ENCODE assay signal across 1 fruit fly cellular context in the genomic region with DNA sequence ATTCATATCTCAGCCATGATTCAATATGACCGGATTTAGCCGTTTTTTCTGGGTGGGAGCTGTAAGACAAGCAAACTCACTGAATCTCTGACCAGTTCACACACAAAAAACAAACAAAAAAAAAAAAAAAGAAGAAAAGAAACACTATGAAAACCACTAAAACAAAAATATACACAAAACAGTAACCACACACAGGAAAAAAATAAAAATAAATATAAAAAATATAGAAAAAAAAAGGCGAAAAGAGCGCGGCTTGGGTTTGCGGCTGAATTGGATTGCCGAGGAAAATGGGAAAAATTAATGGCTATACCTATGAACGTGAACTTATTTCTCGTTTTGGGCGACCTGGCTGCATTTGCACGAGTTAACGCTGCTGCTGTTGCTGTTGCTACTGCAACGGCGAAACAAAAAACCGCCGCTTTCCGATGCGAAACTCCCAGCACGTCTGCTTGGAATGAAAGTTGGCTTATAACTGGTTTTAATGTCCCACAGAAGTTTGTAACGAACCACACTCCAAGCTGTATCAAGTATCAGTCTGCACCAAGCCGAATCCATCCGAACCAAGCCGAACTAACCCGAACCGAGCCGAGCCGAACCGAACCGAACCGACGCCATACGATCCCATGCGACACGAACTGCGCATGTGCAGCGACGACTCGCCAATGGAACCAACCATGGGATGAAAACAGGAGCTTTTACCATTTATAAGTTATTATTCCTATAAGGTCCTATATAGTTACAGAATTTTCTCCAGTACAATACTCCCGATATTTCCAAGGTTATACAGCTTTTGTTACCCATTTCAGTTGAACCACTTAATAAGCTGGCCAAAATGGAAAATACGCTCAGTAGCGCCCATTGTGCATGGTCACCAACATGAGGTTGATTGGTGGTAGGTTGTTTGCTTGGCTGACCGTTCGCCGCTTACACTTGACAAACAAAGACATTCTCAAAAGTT.
TF ChIP-seq lines count a peak whose summit lies in the region.

Gene fw, minus strand, starts transcription at position 478 of the 958 bp plus-strand sequence.

TF ChIP-seq in whole organism, embryonic, 481 proteins besides CTCF, POLR2A, EP300 and RAD21 (continued from another document and continues in another):
- TF ChIP-seq Dll (GFP tag; IDR thresholded peaks at IDR 0.05; lab: Robert Waterston, UW; ENCODE audit: partially characterized antibody) = 0 out of 4 replicates have a peak, but pooled peaks have one; percentile 19
- TF ChIP-seq da (GFP tag; optimal IDR thresholded peaks at IDR 0.05; lab: Kevin White, UChicago) = no peak
- TF ChIP-seq tup (GFP tag; optimal IDR thresholded peaks at IDR 0.05; lab: Kevin White, UChicago) = no peak
- TF ChIP-seq CG3163 (GFP tag; optimal IDR thresholded peaks at IDR 0.05; lab: Kevin White, UChicago) = peak; percentile 5
- no peak for TF ChIP-seq pfk (GFP tag; optimal IDR thresholded peaks at IDR 0.05; lab: Kevin White, UChicago)
- TF ChIP-seq fru (optimal IDR thresholded peaks at IDR 0.05; lab: Kevin White, UChicago) = no peak
- peak; percentile 31; the same call in 1 of the 2 replicates for TF ChIP-seq CG10366 (GFP tag; IDR thresholded peaks at IDR 0.05; lab: Robert Waterston, UW)
- TF ChIP-seq D (optimal IDR thresholded peaks at IDR 0.05; lab: Kevin White, UChicago) = no peak
- TF ChIP-seq D (GFP tag; optimal IDR thresholded peaks at IDR 0.05; lab: Kevin White, UChicago) = peak; percentile 37
- TF ChIP-seq CG6791 (GFP tag; IDR thresholded peaks at IDR 0.05; lab: Robert Waterston, UW; ENCODE audit: partially characterized antibody) = no peak
- peak; percentile 31; the same call in 1 of the 2 replicates for TF ChIP-seq esg (GFP tag; conservative IDR thresholded peaks at IDR 0.05; lab: Robert Waterston, UW)
- peak; percentile 77 for TF ChIP-seq CG12769 (tag; optimal IDR thresholded peaks at IDR 0.05; lab: Kevin White, UChicago)
- TF ChIP-seq cwo (GFP tag; optimal IDR thresholded peaks at IDR 0.05; lab: Kevin White, UChicago) = peak; percentile 16
- TF ChIP-seq CG8290 (GFP tag; optimal IDR thresholded peaks at IDR 0.05; lab: Kevin White, UChicago) = peak; percentile 31
- peak in 1 of 2 experiments; percentile 35 for TF ChIP-seq CG8290 (tag; optimal IDR thresholded peaks at IDR 0.05; lab: Kevin White, UChicago)
- no peak for TF ChIP-seq bowl (GFP tag; IDR thresholded peaks at IDR 0.05; lab: Robert Waterston, UW)
- TF ChIP-seq jigr1 (GFP tag; IDR thresholded peaks at IDR 0.05; lab: Robert Waterston, UW) = 0 out of 3 replicates have a peak, but pooled peaks have one; percentile 26
- peak; percentile 25 for TF ChIP-seq CG2712 (tag; optimal IDR thresholded peaks at IDR 0.05; lab: Kevin White, UChicago)
- TF ChIP-seq CG13296 (GFP tag; optimal IDR thresholded peaks at IDR 0.05; lab: Kevin White, UChicago) = no peak
- TF ChIP-seq CG18262 (tag; optimal IDR thresholded peaks at IDR 0.05; lab: Kevin White, UChicago) = no peak
- no peak for TF ChIP-seq CG11696 (GFP tag; IDR thresholded peaks at IDR 0.05; lab: Robert Waterston, UW)
- no peak for TF ChIP-seq Atf6 (GFP tag; IDR thresholded peaks at IDR 0.05; lab: Robert Waterston, UW)
- no peak for TF ChIP-seq pzg (GFP tag; optimal IDR thresholded peaks at IDR 0.05; lab: Kevin White, UChicago)
- 0 out of 2 replicates have a peak, but pooled peaks have one; percentile 21 for TF ChIP-seq bbx (GFP tag; IDR thresholded peaks at IDR 0.05; lab: Robert Waterston, UW; ENCODE audit: partially characterized antibody)
- TF ChIP-seq CG6683 (GFP tag; optimal IDR thresholded peaks at IDR 0.05; lab: Kevin White, UChicago) = no peak
- TF ChIP-seq Hsf (GFP tag; optimal IDR thresholded peaks at IDR 0.05; lab: Kevin White, UChicago) = peak; percentile 28
- no peak for TF ChIP-seq Oaz (GFP tag; IDR thresholded peaks at IDR 0.05; lab: Robert Waterston, UW)
- 0 out of 3 replicates have a peak, but pooled peaks have one; percentile 43 for TF ChIP-seq CG11695 (GFP tag; IDR thresholded peaks at IDR 0.05; lab: Robert Waterston, UW)
- TF ChIP-seq trh (GFP tag; optimal IDR thresholded peaks at IDR 0.05; lab: Kevin White, UChicago) = no peak
- TF ChIP-seq lilli (GFP tag; optimal IDR thresholded peaks at IDR 0.05; lab: Kevin White, UChicago) = peak; percentile 51
- TF ChIP-seq Abd-B (GFP tag; optimal IDR thresholded peaks at IDR 0.05; lab: Kevin White, UChicago) = no peak
- TF ChIP-seq gt (GFP tag; IDR thresholded peaks at IDR 0.05; lab: Robert Waterston, UW) = no peak
- TF ChIP-seq br (optimal IDR thresholded peaks at IDR 0.05; lab: Kevin White, UChicago) = no peak
- TF ChIP-seq tll (GFP tag; optimal IDR thresholded peaks at IDR 0.05; lab: Kevin White, UChicago) = no peak
- peak; percentile 20; the same call in 1 of the 2 replicates for TF ChIP-seq Awh (GFP tag; IDR thresholded peaks at IDR 0.05; lab: Robert Waterston, UW)
- TF ChIP-seq Blimp-1 (GFP tag; optimal IDR thresholded peaks at IDR 0.05; lab: Kevin White, UChicago) = peak; percentile 14
- TF ChIP-seq yki (optimal IDR thresholded peaks at IDR 0.05; lab: Kevin White, UChicago) = no peak
- TF ChIP-seq knrl (GFP tag; IDR thresholded peaks at IDR 0.05; lab: Robert Waterston, UW; ENCODE audit: partially characterized antibody) = no peak
- TF ChIP-seq peb (GFP tag; IDR thresholded peaks at IDR 0.05; lab: Robert Waterston, UW) = 0 out of 2 replicates have a peak, but pooled peaks have one; percentile 38
- peak; percentile 56; the same call in 1 of the 3 replicates for TF ChIP-seq Mrtf (GFP tag; IDR thresholded peaks at IDR 0.05; lab: Robert Waterston, UW)
- TF ChIP-seq CG34376 (GFP tag; optimal IDR thresholded peaks at IDR 0.05; lab: Kevin White, UChicago) = no peak
- TF ChIP-seq Myb (GFP tag; optimal IDR thresholded peaks at IDR 0.05; lab: Kevin White, UChicago) = no peak
- peak; percentile 90 for TF ChIP-seq Med (GFP tag; lab: Kevin White, UChicago)
- no peak for TF ChIP-seq CG4730 (GFP tag; IDR thresholded peaks at IDR 0.05; lab: Robert Waterston, UW)
- no peak for TF ChIP-seq CG12299 (tag; optimal IDR thresholded peaks at IDR 0.05; lab: Kevin White, UChicago)
- peak; percentile 24 for TF ChIP-seq CG13123 (GFP tag; optimal IDR thresholded peaks at IDR 0.05; lab: Kevin White, UChicago)
- TF ChIP-seq rib (GFP tag; IDR thresholded peaks at IDR 0.05; lab: Robert Waterston, UW) = peak; percentile 27; the same call in 1 of the 2 replicates
- peak; percentile 21 for TF ChIP-seq CG12744 (GFP tag; optimal IDR thresholded peaks at IDR 0.05; lab: Kevin White, UChicago)
- no peak for TF ChIP-seq usp (GFP tag; optimal IDR thresholded peaks at IDR 0.05; lab: Kevin White, UChicago)
- no peak for TF ChIP-seq pb (GFP tag; optimal IDR thresholded peaks at IDR 0.05; lab: Kevin White, UChicago)
- no peak for TF ChIP-seq CG7357 (GFP tag; IDR thresholded peaks at IDR 0.05; lab: Robert Waterston, UW)
- TF ChIP-seq CG7928 (GFP tag; optimal IDR thresholded peaks at IDR 0.05; lab: Kevin White, UChicago) = no peak
- no peak for TF ChIP-seq pros (GFP tag; optimal IDR thresholded peaks at IDR 0.05; lab: Kevin White, UChicago)
- TF ChIP-seq CG17829 (tag; optimal IDR thresholded peaks at IDR 0.05; lab: Kevin White, UChicago) = peak; percentile 22
- no peak for TF ChIP-seq lov (optimal IDR thresholded peaks at IDR 0.05; lab: Kevin White, UChicago)
- no peak for TF ChIP-seq lov (GFP tag; IDR thresholded peaks at IDR 0.05; lab: Robert Waterston, UW)
- peak in 1 of 2 experiments; percentile 26 for TF ChIP-seq chif (GFP tag; optimal IDR thresholded peaks at IDR 0.05; lab: Kevin White, UChicago)
- TF ChIP-seq vnd (GFP tag; IDR thresholded peaks at IDR 0.05; lab: Robert Waterston, UW; ENCODE audit: partially characterized antibody) = no peak
- TF ChIP-seq CG4404 (GFP tag; IDR thresholded peaks at IDR 0.05; lab: Robert Waterston, UW) = no peak
- TF ChIP-seq CG2875 (GFP tag; optimal IDR thresholded peaks at IDR 0.05; lab: Kevin White, UChicago) = peak; percentile 24
- peak; percentile 15; the same call in 1 of the 3 replicates for TF ChIP-seq B-H1 (GFP tag; IDR thresholded peaks at IDR 0.05; lab: Robert Waterston, UW)
- TF ChIP-seq Hmx (GFP tag; optimal IDR thresholded peaks at IDR 0.05; lab: Kevin White, UChicago) = no peak
- peak; percentile 46 for TF ChIP-seq ATbp (GFP tag; optimal IDR thresholded peaks at IDR 0.05; lab: Kevin White, UChicago)
- TF ChIP-seq CG9932 (GFP tag; IDR thresholded peaks at IDR 0.05; lab: Robert Waterston, UW) = peak; percentile 40; the same call in 1 of the 2 replicates
- TF ChIP-seq ato (GFP tag; IDR thresholded peaks at IDR 0.05; lab: Robert Waterston, UW; ENCODE audit: partially characterized antibody) = no peak
- TF ChIP-seq CG11247 (GFP tag; IDR thresholded peaks at IDR 0.05; lab: Robert Waterston, UW) = no peak
- TF ChIP-seq CG8388 (GFP tag; optimal IDR thresholded peaks at IDR 0.05; lab: Kevin White, UChicago) = no peak
- TF ChIP-seq ewg (GFP tag; optimal IDR thresholded peaks at IDR 0.05; lab: Kevin White, UChicago) = peak; percentile 12
- TF ChIP-seq Meics (GFP tag; optimal IDR thresholded peaks at IDR 0.05; lab: Kevin White, UChicago) = peak; percentile 24
- TF ChIP-seq Optix (GFP tag; IDR thresholded peaks at IDR 0.05; lab: Robert Waterston, UW) = peak; percentile 54; the same call in 1 of the 3 replicates
- TF ChIP-seq Ada2b (GFP tag; IDR thresholded peaks at IDR 0.05; lab: Robert Waterston, UW) = peak; percentile 19; the same call in 1 of the 2 replicates
- no peak for TF ChIP-seq az2 (GFP tag; optimal IDR thresholded peaks at IDR 0.05; lab: Kevin White, UChicago)
- peak in 1 of 3 experiments; percentile 23 for TF ChIP-seq lola (GFP tag; optimal IDR thresholded peaks at IDR 0.05; lab: Kevin White, UChicago)
- TF ChIP-seq bab2 (GFP tag; optimal IDR thresholded peaks at IDR 0.05; lab: Kevin White, UChicago) = peak; percentile 15
- TF ChIP-seq fu2 (GFP tag; optimal IDR thresholded peaks at IDR 0.05; lab: Kevin White, UChicago) = no peak
- TF ChIP-seq CG14441 (GFP tag; IDR thresholded peaks at IDR 0.05; lab: Robert Waterston, UW) = peak; percentile 60
- peak; percentile 10 for TF ChIP-seq CG33213 (GFP tag; optimal IDR thresholded peaks at IDR 0.05; lab: Kevin White, UChicago)
- no peak for TF ChIP-seq onecut (GFP tag; IDR thresholded peaks at IDR 0.05; lab: Robert Waterston, UW)
- no peak for TF ChIP-seq HHEX (GFP tag; optimal IDR thresholded peaks at IDR 0.05; lab: Kevin White, UChicago)
- TF ChIP-seq nom (GFP tag; optimal IDR thresholded peaks at IDR 0.05; lab: Kevin White, UChicago) = no peak
- TF ChIP-seq tgo (GFP tag; IDR thresholded peaks at IDR 0.05; lab: Robert Waterston, UW) = peak; percentile 45; the same call in 2 of the 3 replicates
- peak; percentile 19 for TF ChIP-seq zfh2 (GFP tag; optimal IDR thresholded peaks at IDR 0.05; lab: Kevin White, UChicago)
- peak; percentile 3 for TF ChIP-seq tap (tag; optimal IDR thresholded peaks at IDR 0.05; lab: Kevin White, UChicago)
- TF ChIP-seq sens (GFP tag; lab: Kevin White, UChicago) = peak; percentile 86
- TF ChIP-seq wor (GFP tag; IDR thresholded peaks at IDR 0.05; lab: Robert Waterston, UW) = 0 out of 2 replicates have a peak, but pooled peaks have one; percentile 18
- TF ChIP-seq dmrt11E (tag; optimal IDR thresholded peaks at IDR 0.05; lab: Kevin White, UChicago) = peak; percentile 4
- no peak for TF ChIP-seq bigmax (GFP tag; optimal IDR thresholded peaks at IDR 0.05; lab: Kevin White, UChicago)
- TF ChIP-seq Fer3 (tag; optimal IDR thresholded peaks at IDR 0.05; lab: Kevin White, UChicago) = peak; percentile 32
- TF ChIP-seq CG10979 (tag; optimal IDR thresholded peaks at IDR 0.05; lab: Kevin White, UChicago) = peak; percentile 16
- TF ChIP-seq inv (GFP tag; IDR thresholded peaks at IDR 0.05; lab: Robert Waterston, UW; ENCODE audit: partially characterized antibody) = no peak
- TF ChIP-seq sob (GFP tag; IDR thresholded peaks at IDR 0.05; lab: Robert Waterston, UW) = no peak
- TF ChIP-seq CG6272 (GFP tag; IDR thresholded peaks at IDR 0.05; lab: Robert Waterston, UW) = 0 out of 2 replicates have a peak, but pooled peaks have one; percentile 21
- peak; percentile 37; the same call in 1 of the 3 replicates for TF ChIP-seq zfh1 (GFP tag; IDR thresholded peaks at IDR 0.05; lab: Robert Waterston, UW)
- TF ChIP-seq CG17328 (GFP tag; IDR thresholded peaks at IDR 0.05; lab: Robert Waterston, UW) = 0 out of 2 replicates have a peak, but pooled peaks have one; percentile 21
- no peak for TF ChIP-seq Trl (optimal IDR thresholded peaks at IDR 0.05; lab: Kevin White, UChicago)
- peak; percentile 21 for TF ChIP-seq Trl (GFP tag; optimal IDR thresholded peaks at IDR 0.05; lab: Kevin White, UChicago)
- TF ChIP-seq CG14050 (GFP tag; IDR thresholded peaks at IDR 0.05; lab: Robert Waterston, UW) = 0 out of 3 replicates have a peak, but pooled peaks have one; percentile 24
- peak; percentile 23 for TF ChIP-seq NK7.1 (GFP tag; optimal IDR thresholded peaks at IDR 0.05; lab: Kevin White, UChicago)
- TF ChIP-seq fd96Cb (tag; optimal IDR thresholded peaks at IDR 0.05; lab: Kevin White, UChicago) = peak; percentile 9
- peak; percentile 31 for TF ChIP-seq ems (GFP tag; optimal IDR thresholded peaks at IDR 0.05; lab: Kevin White, UChicago)
- TF ChIP-seq dysf (GFP tag; IDR thresholded peaks at IDR 0.05; lab: Robert Waterston, UW) = 0 out of 3 replicates have a peak, but pooled peaks have one; percentile 33
- TF ChIP-seq ap (GFP tag; IDR thresholded peaks at IDR 0.05; lab: Robert Waterston, UW) = 0 out of 2 replicates have a peak, but pooled peaks have one; percentile 23
- peak; percentile 20 for TF ChIP-seq mam (GFP tag; optimal IDR thresholded peaks at IDR 0.05; lab: Kevin White, UChicago)
- TF ChIP-seq Ravus (GFP tag; IDR thresholded peaks at IDR 0.05; lab: Robert Waterston, UW) = no peak
- peak; percentile 29; the same call in 2 of the 3 replicates for TF ChIP-seq ci (GFP tag; IDR thresholded peaks at IDR 0.05; lab: Robert Waterston, UW)
- TF ChIP-seq lbe (GFP tag; optimal IDR thresholded peaks at IDR 0.05; lab: Kevin White, UChicago) = peak; percentile 66
- peak; percentile 39 for TF ChIP-seq CG16863 (GFP tag; optimal IDR thresholded peaks at IDR 0.05; lab: Kevin White, UChicago)
- peak; percentile 46 for TF ChIP-seq Sox102F (GFP tag; optimal IDR thresholded peaks at IDR 0.05; lab: Kevin White, UChicago)
- TF ChIP-seq vfl (GFP tag; optimal IDR thresholded peaks at IDR 0.05; lab: Kevin White, UChicago) = no peak
- TF ChIP-seq schlank (tag; optimal IDR thresholded peaks at IDR 0.05; lab: Kevin White, UChicago) = no peak
- TF ChIP-seq Antp (GFP tag; optimal IDR thresholded peaks at IDR 0.05; lab: Kevin White, UChicago) = peak; percentile 36
- TF ChIP-seq E2f1 (GFP tag; IDR thresholded peaks at IDR 0.05; lab: Robert Waterston, UW) = peak; percentile 41; the same call in 1 of the 2 replicates
- no peak for TF ChIP-seq Asciz (GFP tag; optimal IDR thresholded peaks at IDR 0.05; lab: Kevin White, UChicago)
- no peak for TF ChIP-seq CG17612 (GFP tag; IDR thresholded peaks at IDR 0.05; lab: Robert Waterston, UW)
- no peak for TF ChIP-seq Bgb (GFP tag; IDR thresholded peaks at IDR 0.05; lab: Robert Waterston, UW; ENCODE audit: partially characterized antibody)
- no peak for TF ChIP-seq cas (GFP tag; IDR thresholded peaks at IDR 0.05; lab: Robert Waterston, UW)
